Worm (Caenorhabditis elegans) whole organism, L4 larva: Measurements from ENCODE around the gene crb-1.

ENCODE experiments used
- F37D6.2 ChIP-seq: sonication (generic microtip); optimal IDR thresholded peaks from 2 replicates; lab custom pipeline; 2016; ENCODE audit warnings: mild to moderate bottlenecking, missing genetic modification characterization, missing compliant biosample characterization
- F44E2.7 ChIP-seq: fragments of 200-800 bp; sonication (Bioruptor generic); IDR thresholded peaks from 2 replicates; pipeline ENCODE4 v2.1.2; 2022; ENCODE audit warnings: missing genetic modification characterization, missing compliant biosample characterization
- T20F7.1 ChIP-seq: fragments of 200-800 bp; sonication (Bioruptor generic); optimal IDR thresholded peaks from 2 replicates; lab custom pipeline; 2018; ENCODE audit warnings: mild to moderate bottlenecking, missing genetic modification characterization, missing compliant biosample characterization
- Y75B8A.6 ChIP-seq: fragments of 200-800 bp; sonication (Bioruptor generic); IDR thresholded peaks from 2 replicates; pipeline ENCODE4 v1.3.6; 2022; ENCODE audit warnings: missing genetic modification reagents, missing genetic modification characterization, missing compliant biosample characterization
- ZK337.2 ChIP-seq: fragments of 200-800 bp; sonication (Bioruptor generic); IDR thresholded peaks from 2 replicates; pipeline ENCODE4 v1.3.6; 2022; ENCODE audit warnings: missing genetic modification reagents, missing genetic modification characterization, missing compliant biosample characterization
- aha-1 ChIP-seq: fragments of 150-350 bp; peaks from one replicate; lab custom pipeline; 2014; ENCODE audit warnings: missing biosample characterization, missing genetic modification characterization
- ama-1 ChIP-seq: fragments of 150-350 bp; optimal IDR thresholded peaks from 2 replicates; lab custom pipeline; 2014; ENCODE audit warnings: inconsistent platforms, mixed read lengths
- ceh-28 ChIP-seq: fragments of 150-350 bp; optimal IDR thresholded peaks from 2 replicates; lab custom pipeline; 2014; ENCODE audit warnings: missing biosample characterization, missing genetic modification reagents, missing genetic modification characterization
- ceh-32 ChIP-seq: sonication (generic microtip); optimal IDR thresholded peaks from 2 replicates; lab custom pipeline; 2016; ENCODE audit warnings: mild to moderate bottlenecking, missing genetic modification characterization, missing compliant biosample characterization; ENCODE audit not compliant: poor library complexity
- ceh-44 ChIP-seq: fragments of 200-800 bp; sonication (Bioruptor generic); IDR thresholded peaks from 2 replicates; pipeline ENCODE4 v1.3.6; 2022; ENCODE audit warnings: missing genetic modification reagents, missing genetic modification characterization, missing compliant biosample characterization
- dmd-6 ChIP-seq: fragments of 200-800 bp; sonication (Bioruptor generic); IDR thresholded peaks from 2 replicates; pipeline ENCODE4 v1.3.6; 2022; ENCODE audit warnings: missing genetic modification reagents, missing genetic modification characterization, missing compliant biosample characterization
- dmd-9 ChIP-seq: fragments of 200-800 bp; sonication (Bioruptor generic); IDR thresholded peaks from 2 replicates; pipeline ENCODE4 v1.3.6; 2022; ENCODE audit warnings: missing genetic modification reagents, missing genetic modification characterization, missing compliant biosample characterization
- egl-43 ChIP-seq: fragments of 200-800 bp; sonication (Bioruptor generic); IDR thresholded peaks from 2 replicates; pipeline ENCODE4 v1.3.6; 2022; ENCODE audit warnings: missing genetic modification reagents, missing genetic modification characterization, missing compliant biosample characterization
- hlh-11 ChIP-seq: fragments of 200-800 bp; sonication (Bioruptor generic); optimal IDR thresholded peaks from 2 replicates; lab custom pipeline; 2018; ENCODE audit warnings: mild to moderate bottlenecking, missing genetic modification characterization, missing compliant biosample characterization
- hmg-1.1 ChIP-seq: fragments of 200-800 bp; sonication (Bioruptor generic); IDR thresholded peaks from 2 replicates; pipeline ENCODE4 v1.3.6; 2022; ENCODE audit warnings: missing genetic modification reagents, missing genetic modification characterization, missing compliant biosample characterization
- lim-7 ChIP-seq: fragments of 200-800 bp; sonication (Bioruptor generic); IDR thresholded peaks from 2 replicates; pipeline ENCODE4 v1.3.6; 2022; ENCODE audit warnings: missing genetic modification characterization, missing compliant biosample characterization
- lin-15B ChIP-seq: fragments of 150-350 bp; sonication (generic microtip); optimal IDR thresholded peaks from 3 replicates; lab custom pipeline; 2014; ENCODE audit warnings: missing biosample characterization, missing genetic modification characterization
- lin-39 ChIP-seq: fragments of 150-350 bp; optimal IDR thresholded peaks from 2 replicates; lab custom pipeline; 2014; ENCODE audit warnings: missing biosample characterization, missing genetic modification reagents, missing genetic modification characterization
- madf-5 ChIP-seq, 2 experiments: fragments of 200-800 bp; sonication (Bioruptor generic); IDR thresholded peaks; 2 replicates each; pipeline ENCODE4 v1.3.6; 2022; ENCODE audit warnings: missing compliant biosample characterization in 2 of 2, missing genetic modification characterization in 2 of 2
- mdl-1 ChIP-seq, 2 experiments: fragments of 150-350 bp in 1 of 2; sonication (generic microtip) in 1 of 2; optimal IDR thresholded peaks; 2 replicates each; lab custom pipeline; 2014 to 2017; ENCODE audit warnings: missing biosample characterization in 2 of 2, missing genetic modification characterization in 2 of 2
- mep-1 ChIP-seq: fragments of 150-350 bp; sonication (generic microtip); optimal IDR thresholded peaks from 3 replicates; lab custom pipeline; 2014; ENCODE audit warnings: missing biosample characterization, missing genetic modification characterization
- mes-2 ChIP-seq: sonication (generic microtip); optimal IDR thresholded peaks from 2 replicates; lab custom pipeline; 2016; ENCODE audit warnings: missing genotype, mild to moderate bottlenecking, missing genetic modification characterization, missing compliant biosample characterization; ENCODE audit not compliant: poor library complexity, severe bottlenecking
- mxl-3 ChIP-seq: fragments of 200-800 bp; sonication (Bioruptor generic); optimal IDR thresholded peaks from 2 replicates; lab custom pipeline; 2018; ENCODE audit warnings: mild to moderate bottlenecking, missing genetic modification characterization, missing compliant biosample characterization
- nhr-111 ChIP-seq: fragments of 200-800 bp; sonication (Bioruptor generic); optimal IDR thresholded peaks from 2 replicates; lab custom pipeline; 2018; ENCODE audit warnings: mild to moderate bottlenecking, missing genetic modification characterization, missing compliant biosample characterization
- nhr-28 ChIP-seq: fragments of 150-350 bp; optimal IDR thresholded peaks from 2 replicates; lab custom pipeline; 2014; ENCODE audit warnings: missing biosample characterization, missing genetic modification characterization
- nhr-42 ChIP-seq: fragments of 200-800 bp; sonication (Bioruptor generic); IDR thresholded peaks from 2 replicates; pipeline ENCODE4 v1.3.6; 2022; ENCODE audit warnings: missing genetic modification characterization, missing compliant biosample characterization
- nhr-77 ChIP-seq: fragments of 150-350 bp; optimal IDR thresholded peaks from 2 replicates; lab custom pipeline; 2014; ENCODE audit warnings: missing biosample characterization, missing genetic modification characterization
- php-3 ChIP-seq: fragments of 200-800 bp; sonication (Bioruptor generic); IDR thresholded peaks from 2 replicates; pipeline ENCODE4 v1.3.6; 2022; ENCODE audit warnings: missing genetic modification reagents, missing genetic modification characterization, missing compliant biosample characterization
- pqm-1 ChIP-seq: sonication (generic microtip); optimal IDR thresholded peaks from 2 replicates; lab custom pipeline; 2017; ENCODE audit warnings: missing biosample characterization, missing genetic modification characterization
- skn-1 ChIP-seq: fragments of 150-350 bp; optimal IDR thresholded peaks from 2 replicates; lab custom pipeline; 2014; ENCODE audit warnings: missing biosample characterization, missing genetic modification characterization
- unc-62 ChIP-seq, 3 experiments: fragments of 150-350 bp in 1 of 3; sonication (generic microtip); optimal IDR thresholded peaks in 2 of 3; peaks in 1 of 3; 1 replicate in 1 of 3; 2 replicates in 2 of 3; lab custom pipeline; 2014 to 2017; ENCODE audit warnings: missing biosample characterization in 3 of 3, missing genetic modification characterization in 3 of 3, missing genetic modification reagents in 3 of 3, missing genotype in 1 of 3
- zfp-2 ChIP-seq: sonication (generic microtip); optimal IDR thresholded peaks from 2 replicates; lab custom pipeline; 2016; ENCODE audit warnings: mild to moderate bottlenecking, missing genetic modification characterization, missing compliant biosample characterization

The crb-1 gene

ce11 chrX:17374534-17374933 is 39.3 kb downstream of the crb-1 start, which contains the start of gene F10D7.3:
TSS of gene F10D7.3 (minus strand) at chrX:17374634.
- TF ChIP-seq ceh-32 (tag; lab: Kevin White, UChicago) (no peak), lin-39 (tag; lab: Kevin White, UChicago) (no peak), lim-7 (no peak)

ce11 chrX:17373955-17374354 is 39.9 kb downstream of the crb-1 start:
- no peak for TF ChIP-seq T20F7.1 (GFP tag; lab: Kevin White, UChicago)
- TF ChIP-seq nhr-42 = no peak
- TF ChIP-seq skn-1 (tag; lab: Kevin White, UChicago) = no peak
- peak; percentile 25 for TF ChIP-seq nhr-28 (tag; lab: Kevin White, UChicago)
- peak in 1 of 2 experiments; percentile 98 for TF ChIP-seq unc-62 (GFP tag; optimal IDR thresholded peaks at IDR 0.05 in 1 of 2; lab: Kevin White, UChicago)
- no peak for TF ChIP-seq unc-62 (tag; optimal IDR thresholded peaks at IDR 0.05; lab: Kevin White, UChicago)
- no peak for TF ChIP-seq nhr-77 (tag; lab: Kevin White, UChicago)
- no peak for TF ChIP-seq pqm-1 (tag; lab: Kevin White, UChicago)
- no peak for TF ChIP-seq dmd-9 (GFP tag; lab: Robert Waterston, UW)
- no peak for TF ChIP-seq mxl-3
- TF ChIP-seq nhr-111 (GFP tag; lab: Kevin White, UChicago) = no peak
- TF ChIP-seq, all 104 proteins: peak for 2

ce11 chrX:17369514-17369913 is 44.3 kb downstream of the crb-1 start:
- TF ChIP-seq hmg-1.1 (0 out of 2 replicates have a peak, but pooled peaks have one; percentile 17), egl-43 (no peak), F44E2.7 (GFP tag; lab: Robert Waterston, UW) (no peak), hlh-11 (tag; lab: Kevin White, UChicago) (peak; percentile 23), unc-62 (GFP tag; optimal IDR thresholded peaks at IDR 0.05 in 1 of 2; lab: Kevin White, UChicago) (peak in 1 of 2 experiments; percentile 84), unc-62 (tag; optimal IDR thresholded peaks at IDR 0.05; lab: Kevin White, UChicago) (no peak), Y75B8A.6 (GFP tag; lab: Robert Waterston, UW) (no peak), mep-1 (tag; lab: Kevin White, UChicago) (peak; percentile 28), ceh-44 (GFP tag; lab: Robert Waterston, UW) (no peak), dmd-6 (no peak), mdl-1 (tag; optimal IDR thresholded peaks at IDR 0.05; lab: Kevin White, UChicago) (peak in 1 of 2 experiments; percentile 13)

- TF ChIP-seq F37D6.2 (tag; lab: Kevin White, UChicago) (no peak), unc-62 (GFP tag; optimal IDR thresholded peaks at IDR 0.05 in 1 of 2; lab: Kevin White, UChicago) (no peak), unc-62 (tag; optimal IDR thresholded peaks at IDR 0.05; lab: Kevin White, UChicago) (no peak), mes-2 (tag; lab: Kevin White, UChicago) (no peak), hmg-1.1 (no peak), zfp-2 (no peak), ama-1 (lab: Kevin White, UChicago) (no peak), php-3 (GFP tag; lab: Robert Waterston, UW) (no peak), ZK337.2 (no peak)
- TF ChIP-seq, all 104 proteins: peak for 0
These were observed 45.3 kb downstream of the crb-1 start, which contains the start of gene mfsd-10 for ce11 chrX:17368542-17368941. TSS of gene mfsd-10 (minus strand) at chrX:17368642.

- TF ChIP-seq egl-43 (no peak), lin-15B (tag; lab: Kevin White, UChicago) (no peak), aha-1 (peak; percentile 53), ceh-28 (tag; lab: Kevin White, UChicago) (no peak), madf-5 (GFP tag; IDR thresholded peaks at IDR 0.05; lab: Robert Waterston, UW) (0 out of 4 replicates have a peak, but pooled peaks of 1 of the 2 experiments have one; percentile 54)
These were observed 50.3 kb downstream of the crb-1 start for ce11 chrX:17363491-17363890.
